Worm (Caenorhabditis elegans): ENCODE data around the gene hmg-1.2.

hmg-1.2 gene

ce11 chrIII:6254737-6255136 is 25.4 kb upstream of the hmg-1.2 start, which contains the start of gene srg-8:
srg-8 (minus strand) TSS chrIII:6254837.
- TF ChIP-seq tbx-11 (GFP tag; IDR thresholded peaks at IDR 0.05) (no peak), F13C5.2 (tag; optimal IDR thresholded peaks at IDR 0.05) (no peak), scrt-1 (GFP tag; IDR thresholded peaks at IDR 0.05) (no peak), hmbx-1 (tag; optimal IDR thresholded peaks at IDR 0.05) (no peak), tra-4 (tag; optimal IDR thresholded peaks at IDR 0.05) (no peak), flt-1 (GFP tag; IDR thresholded peaks at IDR 0.05) (no peak), ama-1 (optimal IDR thresholded peaks at IDR 0.05) (no peak), ets-7 (tag; optimal IDR thresholded peaks at IDR 0.05) (no peak), hnd-1 (tag; optimal IDR thresholded peaks at IDR 0.05) (no peak), pes-1 (GFP tag; IDR thresholded peaks at IDR 0.05) (no peak), sea-1 (GFP tag; conservative IDR thresholded peaks at IDR 0.05) (no peak), ceh-36 (tag; optimal IDR thresholded peaks at IDR 0.05) (no peak), B0310.2 (tag; optimal IDR thresholded peaks at IDR 0.05) (no peak), ceh-13 (GFP tag; optimal IDR thresholded peaks at IDR 0.05) (no peak), aly-1 (tag; optimal IDR thresholded peaks at IDR 0.05) (no peak), tbx-37 (GFP tag; conservative IDR thresholded peaks at IDR 0.05) (no peak)

ce11 chrIII:6256675-6257074 is 23.5 kb upstream of the hmg-1.2 start, which contains the start of gene srg-9:
srg-9 (minus strand) TSS chrIII:6256775.
- TF ChIP-seq scrt-1 (GFP tag; IDR thresholded peaks at IDR 0.05) (no peak), B0310.2 (tag; optimal IDR thresholded peaks at IDR 0.05) (no peak), pes-1 (GFP tag; IDR thresholded peaks at IDR 0.05) (no peak), hmbx-1 (tag; optimal IDR thresholded peaks at IDR 0.05) (no peak), sea-1 (GFP tag; conservative IDR thresholded peaks at IDR 0.05) (no peak), hnd-1 (tag; optimal IDR thresholded peaks at IDR 0.05) (no peak), hmg-4 (GFP tag; optimal IDR thresholded peaks at IDR 0.05) (no peak), F13C5.2 (tag; optimal IDR thresholded peaks at IDR 0.05) (no peak), flt-1 (GFP tag; IDR thresholded peaks at IDR 0.05) (no peak), ceh-13 (GFP tag; optimal IDR thresholded peaks at IDR 0.05) (no peak), tra-4 (tag; optimal IDR thresholded peaks at IDR 0.05) (no peak), ceh-36 (tag; optimal IDR thresholded peaks at IDR 0.05) (no peak), ama-1 (optimal IDR thresholded peaks at IDR 0.05) (no peak)

ce11 chrIII:6258262-6258661 is 21.9 kb upstream of the hmg-1.2 start, which contains the start of gene srg-1:
srg-1 (minus strand) TSS chrIII:6258362.
- TF ChIP-seq aly-1 (tag; optimal IDR thresholded peaks at IDR 0.05) = no peak
- no peak for TF ChIP-seq hmbx-1 (tag; optimal IDR thresholded peaks at IDR 0.05)
- TF ChIP-seq B0310.2 (tag; optimal IDR thresholded peaks at IDR 0.05) = no peak
- TF ChIP-seq pes-1 (GFP tag; IDR thresholded peaks at IDR 0.05) = no peak
- no peak for TF ChIP-seq flt-1 (GFP tag; IDR thresholded peaks at IDR 0.05)
- TF ChIP-seq tbx-37 (GFP tag; conservative IDR thresholded peaks at IDR 0.05) = no peak
- TF ChIP-seq hnd-1 (tag; optimal IDR thresholded peaks at IDR 0.05) = no peak
- no peak for TF ChIP-seq ceh-36 (tag; optimal IDR thresholded peaks at IDR 0.05)
- no peak for TF ChIP-seq ama-1 (optimal IDR thresholded peaks at IDR 0.05)
- no peak for TF ChIP-seq ets-7 (tag; optimal IDR thresholded peaks at IDR 0.05)
- TF ChIP-seq scrt-1 (GFP tag; IDR thresholded peaks at IDR 0.05) = no peak
- TF ChIP-seq ceh-13 (GFP tag; optimal IDR thresholded peaks at IDR 0.05) = no peak
- TF ChIP-seq sea-1 (GFP tag; conservative IDR thresholded peaks at IDR 0.05) = no peak
- no peak for TF ChIP-seq F13C5.2 (tag; optimal IDR thresholded peaks at IDR 0.05)

ce11 chrIII:6260115-6260514 is 20.1 kb upstream of the hmg-1.2 start, which contains the start of gene srg-2:
srg-2 (minus strand) TSS chrIII:6260215.
- no peak for TF ChIP-seq scrt-1 (GFP tag; IDR thresholded peaks at IDR 0.05)
- no peak for TF ChIP-seq tbx-11 (GFP tag; IDR thresholded peaks at IDR 0.05)
- TF ChIP-seq ets-7 (tag; optimal IDR thresholded peaks at IDR 0.05) = no peak
- TF ChIP-seq ama-1 (optimal IDR thresholded peaks at IDR 0.05) = no peak
- no peak for TF ChIP-seq flt-1 (GFP tag; IDR thresholded peaks at IDR 0.05)
- no peak for TF ChIP-seq hmbx-1 (tag; optimal IDR thresholded peaks at IDR 0.05)
- no peak for TF ChIP-seq tra-4 (tag; optimal IDR thresholded peaks at IDR 0.05)
- TF ChIP-seq tbx-37 (GFP tag; conservative IDR thresholded peaks at IDR 0.05) = no peak
- no peak for TF ChIP-seq ceh-13 (GFP tag; optimal IDR thresholded peaks at IDR 0.05)
- TF ChIP-seq hmg-4 (GFP tag; optimal IDR thresholded peaks at IDR 0.05) = no peak
- no peak for TF ChIP-seq sea-1 (GFP tag; conservative IDR thresholded peaks at IDR 0.05)
- TF ChIP-seq F13C5.2 (tag; optimal IDR thresholded peaks at IDR 0.05) = no peak
- no peak for TF ChIP-seq hnd-1 (tag; optimal IDR thresholded peaks at IDR 0.05)

- no peak for TF ChIP-seq ets-7 (tag; optimal IDR thresholded peaks at IDR 0.05)
- TF ChIP-seq tra-4 (tag; optimal IDR thresholded peaks at IDR 0.05) = no peak
- no peak for TF ChIP-seq tbx-11 (GFP tag; IDR thresholded peaks at IDR 0.05)
- no peak for TF ChIP-seq B0310.2 (tag; optimal IDR thresholded peaks at IDR 0.05)
- TF ChIP-seq ceh-13 (GFP tag; optimal IDR thresholded peaks at IDR 0.05) = no peak
- TF ChIP-seq F13C5.2 (tag; optimal IDR thresholded peaks at IDR 0.05) = no peak
- no peak for TF ChIP-seq ama-1 (optimal IDR thresholded peaks at IDR 0.05)
- TF ChIP-seq sea-1 (GFP tag; conservative IDR thresholded peaks at IDR 0.05) = no peak
- no peak for TF ChIP-seq flt-1 (GFP tag; IDR thresholded peaks at IDR 0.05)
- TF ChIP-seq scrt-1 (GFP tag; IDR thresholded peaks at IDR 0.05) = no peak
- TF ChIP-seq aly-1 (tag; optimal IDR thresholded peaks at IDR 0.05) = no peak
- TF ChIP-seq hnd-1 (tag; optimal IDR thresholded peaks at IDR 0.05) = no peak
- TF ChIP-seq hmg-4 (GFP tag; optimal IDR thresholded peaks at IDR 0.05) = no peak
Measured at ce11 chrIII:6261985-6262384, 18.2 kb upstream of the hmg-1.2 start, which contains the start of gene srg-4. srg-4 (minus strand) TSS chrIII:6262085.

ce11 chrIII:6264447-6264846 is 15.7 kb upstream of the hmg-1.2 start, which contains the start of gene srg-5:
srg-5 (minus strand) TSS chrIII:6264547.
- TF ChIP-seq hnd-1 (tag; optimal IDR thresholded peaks at IDR 0.05) = no peak
- no peak for TF ChIP-seq hmg-4 (GFP tag; optimal IDR thresholded peaks at IDR 0.05)
- TF ChIP-seq ama-1 (optimal IDR thresholded peaks at IDR 0.05) = no peak
- no peak for TF ChIP-seq F13C5.2 (tag; optimal IDR thresholded peaks at IDR 0.05)
- TF ChIP-seq pes-1 (GFP tag; IDR thresholded peaks at IDR 0.05) = no peak
- TF ChIP-seq B0310.2 (tag; optimal IDR thresholded peaks at IDR 0.05) = no peak
- TF ChIP-seq flt-1 (GFP tag; IDR thresholded peaks at IDR 0.05) = no peak
- TF ChIP-seq aly-1 (tag; optimal IDR thresholded peaks at IDR 0.05) = no peak
- no peak for TF ChIP-seq ceh-13 (GFP tag; optimal IDR thresholded peaks at IDR 0.05)
- TF ChIP-seq tbx-37 (GFP tag; conservative IDR thresholded peaks at IDR 0.05) = no peak
- no peak for TF ChIP-seq tbx-11 (GFP tag; IDR thresholded peaks at IDR 0.05)

ce11 chrIII:6265911-6266310 is 14.3 kb upstream of the hmg-1.2 start, which contains the start of gene srg-6:
srg-6 (minus strand) TSS chrIII:6266011.
- TF ChIP-seq tbx-11 (GFP tag; IDR thresholded peaks at IDR 0.05) (no peak), tbx-37 (GFP tag; conservative IDR thresholded peaks at IDR 0.05) (no peak), flt-1 (GFP tag; IDR thresholded peaks at IDR 0.05) (no peak), ama-1 (optimal IDR thresholded peaks at IDR 0.05) (no peak), sea-1 (GFP tag; conservative IDR thresholded peaks at IDR 0.05) (no peak), pes-1 (GFP tag; IDR thresholded peaks at IDR 0.05) (no peak), hnd-1 (tag; optimal IDR thresholded peaks at IDR 0.05) (no peak), hmg-4 (GFP tag; optimal IDR thresholded peaks at IDR 0.05) (no peak), ceh-13 (GFP tag; optimal IDR thresholded peaks at IDR 0.05) (no peak)
